Fruit fly (Drosophila melanogaster) whole organism, embryonic: ENCODE data around the gene TyrRII.

Experiments
- ATbp ChIP-seq: fragments of 200-800 bp; sonication (Bioruptor generic); optimal IDR thresholded peaks from 2 replicates; lab custom pipeline; 2017; ENCODE audit warnings: missing biosample characterization, mild to moderate bottlenecking, missing genetic modification characterization, missing genetic modification reagents
- Atf3 ChIP-seq: fragments of 200-800 bp; sonication (Bioruptor generic); optimal IDR thresholded peaks from 3 replicates; lab custom pipeline; 2016; ENCODE audit warnings: missing biosample characterization, missing genetic modification characterization
- Awh ChIP-seq: fragments of 200-800 bp; sonication (Bioruptor generic); IDR thresholded peaks from 2 replicates; pipeline ENCODE4, ENCODE4 v1.3.6; 2022; ENCODE audit warnings: missing biosample characterization, missing genetic modification characterization
- Blimp-1 ChIP-seq: fragments of 200-800 bp; sonication (Bioruptor generic); optimal IDR thresholded peaks from 3 replicates; lab custom pipeline; 2018; ENCODE audit warnings: missing biosample characterization, missing genetic modification characterization, mild to moderate bottlenecking, moderate library complexity, missing genetic modification reagents
- CG10366 ChIP-seq: fragments of 200-800 bp; sonication (Bioruptor generic); IDR thresholded peaks from 2 replicates; pipeline ENCODE4 v1.3.6; 2022; ENCODE audit warnings: missing biosample characterization, missing genetic modification characterization
- CG10979 ChIP-seq: fragments of 200-800 bp; sonication (Bioruptor generic); optimal IDR thresholded peaks from 2 replicates; lab custom pipeline; 2018; ENCODE audit warnings: missing biosample characterization, mild to moderate bottlenecking, missing genetic modification characterization, moderate library complexity
- CG11695 ChIP-seq: fragments of 200-800 bp; sonication (Bioruptor generic); IDR thresholded peaks from 3 replicates; pipeline ENCODE4 v1.3.6; 2022; ENCODE audit warnings: missing biosample characterization, missing genetic modification characterization
- CG11696 ChIP-seq: fragments of 200-800 bp; sonication (Bioruptor generic); IDR thresholded peaks from 2 replicates; pipeline ENCODE4 v1.3.6; 2022; ENCODE audit warnings: missing biosample characterization, missing genetic modification characterization
- CG12942 ChIP-seq: fragments of 200-800 bp; sonication (Bioruptor generic); optimal IDR thresholded peaks from 3 replicates; lab custom pipeline; 2016; ENCODE audit warnings: missing biosample characterization, missing genetic modification characterization
- CG14710 ChIP-seq: fragments of 200-800 bp; sonication (Bioruptor generic); optimal IDR thresholded peaks from 3 replicates; lab custom pipeline; 2019; ENCODE audit warnings: missing biosample characterization, mild to moderate bottlenecking, missing genetic modification characterization, moderate library complexity
- CG15073 ChIP-seq: fragments of 200-800 bp; sonication (Bioruptor generic); optimal IDR thresholded peaks from 2 replicates; lab custom pipeline; 2016; ENCODE audit warnings: missing biosample characterization, missing genetic modification characterization
- CG1603 ChIP-seq: fragments of 200-800 bp; sonication (Bioruptor generic); optimal IDR thresholded peaks from 2 replicates; lab custom pipeline; 2019; ENCODE audit warnings: missing biosample characterization, mild to moderate bottlenecking, missing genetic modification characterization, moderate library complexity
- CG17328 ChIP-seq: fragments of 200-800 bp; sonication (Bioruptor generic); IDR thresholded peaks from 2 replicates; pipeline ENCODE4 v1.3.6; 2022; ENCODE audit warnings: missing biosample characterization, missing genetic modification characterization
- CG17612 ChIP-seq: fragments of 200-800 bp; sonication (Bioruptor generic); IDR thresholded peaks from 2 replicates; pipeline ENCODE4 v1.3.6; 2022; ENCODE audit warnings: missing biosample characterization, missing genetic modification characterization
- CG32767 ChIP-seq: fragments of 200-800 bp; sonication (Bioruptor generic); IDR thresholded peaks from 2 replicates; pipeline ENCODE4 v1.3.6; 2022; ENCODE audit warnings: missing biosample characterization, missing genetic modification characterization
- CG5180 ChIP-seq: fragments of 200-800 bp; sonication (Bioruptor generic); optimal IDR thresholded peaks from 3 replicates; lab custom pipeline; 2017; ENCODE audit warnings: missing biosample characterization, missing genetic modification characterization, mild to moderate bottlenecking, moderate library complexity, missing genetic modification reagents
- CG6683 ChIP-seq: fragments of 200-800 bp; sonication (Bioruptor generic); optimal IDR thresholded peaks from 2 replicates; lab custom pipeline; 2017; ENCODE audit warnings: missing biosample characterization, mild to moderate bottlenecking, missing genetic modification characterization, missing genetic modification reagents
- CG6689 ChIP-seq: fragments of 200-800 bp; sonication (Bioruptor generic); IDR thresholded peaks from 2 replicates; pipeline ENCODE4 v1.3.6; 2022; ENCODE audit warnings: missing biosample characterization, missing genetic modification characterization
- CG8290 ChIP-seq, 3 experiments: fragments of 200-800 bp; sonication (Bioruptor generic); optimal IDR thresholded peaks; 2 replicates each; lab custom pipeline; 2016 to 2019; ENCODE audit warnings: missing biosample characterization in 3 of 3, missing genetic modification characterization in 3 of 3, mild to moderate bottlenecking in 2 of 3, moderate library complexity in 1 of 3
- CG9817 ChIP-seq: fragments of 200-800 bp; sonication (Bioruptor generic); optimal IDR thresholded peaks from 2 replicates; lab custom pipeline; 2018; ENCODE audit warnings: missing biosample characterization, mild to moderate bottlenecking, missing genetic modification characterization, moderate library complexity
- CkIIα-i1 ChIP-seq: fragments of 200-800 bp; sonication (Bioruptor generic); IDR thresholded peaks from 2 replicates; pipeline ENCODE4 v1.3.6; 2022; ENCODE audit warnings: missing biosample characterization, missing genetic modification characterization
- Dip3 ChIP-seq: fragments of 200-800 bp; sonication (Bioruptor generic); optimal IDR thresholded peaks from 3 replicates; lab custom pipeline; 2016; ENCODE audit warnings: missing biosample characterization, missing genetic modification characterization
- Dll ChIP-seq: fragments of 200-800 bp; sonication (Bioruptor generic); IDR thresholded peaks from 4 replicates; pipeline ENCODE4 v1.3.6; 2022; ENCODE audit warnings: missing biosample characterization, missing genetic modification characterization; ENCODE audit not compliant: partially characterized antibody
- Gug ChIP-seq: fragments of 200-800 bp; sonication (Bioruptor generic); IDR thresholded peaks from 4 replicates; pipeline ENCODE4 v1.3.6; 2022; ENCODE audit warnings: missing biosample characterization, missing genetic modification characterization
- Max ChIP-seq: fragments of 200-800 bp; sonication (Bioruptor generic); optimal IDR thresholded peaks from 2 replicates; lab custom pipeline; 2016; ENCODE audit warnings: missing biosample characterization, mild to moderate bottlenecking, missing genetic modification characterization
- Med ChIP-seq: fragments of 200-800 bp; sonication (Bioruptor generic); peaks from one replicate; lab custom pipeline; 2016; ENCODE audit warnings: missing biosample characterization, missing genetic modification characterization, mild to moderate bottlenecking, inconsistent platforms, moderate library complexity
- NFAT ChIP-seq: fragments of 200-800 bp; sonication (Bioruptor generic); IDR thresholded peaks from 2 replicates; pipeline ENCODE4 v1.3.6; 2022; ENCODE audit warnings: missing biosample characterization, missing genetic modification characterization
- Ptx1 ChIP-seq: fragments of 200-800 bp; sonication (Bioruptor generic); IDR thresholded peaks from 2 replicates; pipeline ENCODE4 v1.3.6; 2022; ENCODE audit warnings: missing biosample characterization, missing genetic modification characterization
- Scr ChIP-seq: fragments of 200-800 bp; sonication (Bioruptor generic); IDR thresholded peaks from 2 replicates; pipeline ENCODE4 v1.3.6; 2022; ENCODE audit warnings: missing biosample characterization, missing genetic modification characterization; ENCODE audit not compliant: partially characterized antibody
- Xrp1 ChIP-seq: fragments of 200-800 bp; sonication (Bioruptor generic); IDR thresholded peaks from 2 replicates; pipeline ENCODE4 v1.3.6; 2022; ENCODE audit warnings: missing biosample characterization, missing genetic modification characterization
- ara ChIP-seq: fragments of 200-800 bp; sonication (Bioruptor generic); IDR thresholded peaks from 2 replicates; pipeline ENCODE4 v1.3.6; 2022; ENCODE audit warnings: missing biosample characterization, missing genetic modification characterization
- bsh ChIP-seq, 2 experiments: fragments of 200-800 bp; sonication (Bioruptor generic); optimal IDR thresholded peaks; 2 replicates each; lab custom pipeline; 2017 to 2018; ENCODE audit warnings: mild to moderate bottlenecking in 2 of 2, missing biosample characterization in 2 of 2, missing genetic modification characterization in 2 of 2, moderate library complexity in 1 of 2
- cas ChIP-seq: fragments of 200-800 bp; sonication (Bioruptor generic); IDR thresholded peaks from 2 replicates; pipeline ENCODE4 v1.3.6; 2022; ENCODE audit warnings: missing biosample characterization, missing genetic modification characterization
- chif ChIP-seq, 2 experiments: fragments of 200-800 bp; sonication (Bioruptor generic); optimal IDR thresholded peaks; 3 replicates each; lab custom pipeline; 2016; ENCODE audit warnings: missing biosample characterization in 2 of 2, missing genetic modification characterization in 2 of 2
- gsb ChIP-seq: fragments of 200-800 bp; sonication (Bioruptor generic); IDR thresholded peaks from 2 replicates; pipeline ENCODE4 v1.3.6; 2022; ENCODE audit warnings: missing biosample characterization, missing genetic modification characterization
- lmd ChIP-seq: fragments of 200-800 bp; sonication (Bioruptor generic); IDR thresholded peaks from 2 replicates; pipeline ENCODE4 v1.3.6; 2022; ENCODE audit warnings: missing biosample characterization, missing genetic modification characterization
- pan ChIP-seq, 4 experiments: fragments of >200 bp in 3 of 4; fragments of 200-800 bp in 1 of 4; sonication (Bioruptor generic) in 1 of 4; optimal IDR thresholded peaks in 3 of 4; IDR thresholded peaks in 1 of 4; 2 replicates each; pipeline versions ENCODE4 v1.3.6 to Lab custom; 2017 to 2022; ENCODE audit warnings: missing biosample characterization in 2 of 4, missing genetic modification characterization in 2 of 4, mixed read lengths in 1 of 4
- peb ChIP-seq: fragments of 200-800 bp; sonication (Bioruptor generic); IDR thresholded peaks from 2 replicates; pipeline ENCODE4 v1.3.6; 2022; ENCODE audit warnings: missing biosample characterization, missing genetic modification characterization
- pros ChIP-seq: fragments of 200-800 bp; sonication (Bioruptor generic); optimal IDR thresholded peaks from 3 replicates; lab custom pipeline; 2019; ENCODE audit warnings: missing biosample characterization, mild to moderate bottlenecking, missing genetic modification characterization, moderate library complexity
- seq ChIP-seq: fragments of 200-800 bp; sonication (Bioruptor generic); IDR thresholded peaks from 2 replicates; pipeline ENCODE4 v1.3.6; 2022; ENCODE audit warnings: missing biosample characterization, missing genetic modification characterization
- sisA ChIP-seq: fragments of 200-800 bp; sonication (Bioruptor generic); IDR thresholded peaks from 2 replicates; pipeline ENCODE4 v1.3.6; 2022; ENCODE audit warnings: missing biosample characterization, missing genetic modification characterization
- slbo ChIP-seq: fragments of 200-800 bp; sonication (Bioruptor generic); IDR thresholded peaks from 2 replicates; pipeline ENCODE4 v1.3.6; 2022; ENCODE audit warnings: missing biosample characterization, missing genetic modification characterization
- stwl ChIP-seq: fragments of 200-800 bp; sonication (Bioruptor generic); optimal IDR thresholded peaks from 3 replicates; lab custom pipeline; 2018; ENCODE audit warnings: missing biosample characterization, mild to moderate bottlenecking, missing genetic modification characterization, moderate library complexity
- tin ChIP-seq: fragments of 200-800 bp; sonication (Bioruptor generic); optimal IDR thresholded peaks from 3 replicates; lab custom pipeline; 2016; ENCODE audit warnings: missing biosample characterization, missing genetic modification characterization
- tx ChIP-seq: fragments of 200-800 bp; sonication (Bioruptor generic); optimal IDR thresholded peaks from 2 replicates; lab custom pipeline; 2016; ENCODE audit warnings: missing biosample characterization, missing genetic modification characterization
- vvl ChIP-seq: fragments of 200-800 bp; sonication (Bioruptor generic); IDR thresholded peaks from 2 replicates; pipeline ENCODE4 v1.3.6; 2022; ENCODE audit warnings: missing biosample characterization, missing genetic modification characterization
- zfh1 ChIP-seq: fragments of 200-800 bp; sonication (Bioruptor generic); IDR thresholded peaks from 3 replicates; pipeline ENCODE4 v1.3.6; 2022; ENCODE audit warnings: missing biosample characterization, missing genetic modification characterization
- zfh2 ChIP-seq: fragments of 200-800 bp; sonication (Bioruptor generic); optimal IDR thresholded peaks from 2 replicates; lab custom pipeline; 2016; ENCODE audit warnings: missing biosample characterization, missing genetic modification characterization

TyrRII gene

DNA sequence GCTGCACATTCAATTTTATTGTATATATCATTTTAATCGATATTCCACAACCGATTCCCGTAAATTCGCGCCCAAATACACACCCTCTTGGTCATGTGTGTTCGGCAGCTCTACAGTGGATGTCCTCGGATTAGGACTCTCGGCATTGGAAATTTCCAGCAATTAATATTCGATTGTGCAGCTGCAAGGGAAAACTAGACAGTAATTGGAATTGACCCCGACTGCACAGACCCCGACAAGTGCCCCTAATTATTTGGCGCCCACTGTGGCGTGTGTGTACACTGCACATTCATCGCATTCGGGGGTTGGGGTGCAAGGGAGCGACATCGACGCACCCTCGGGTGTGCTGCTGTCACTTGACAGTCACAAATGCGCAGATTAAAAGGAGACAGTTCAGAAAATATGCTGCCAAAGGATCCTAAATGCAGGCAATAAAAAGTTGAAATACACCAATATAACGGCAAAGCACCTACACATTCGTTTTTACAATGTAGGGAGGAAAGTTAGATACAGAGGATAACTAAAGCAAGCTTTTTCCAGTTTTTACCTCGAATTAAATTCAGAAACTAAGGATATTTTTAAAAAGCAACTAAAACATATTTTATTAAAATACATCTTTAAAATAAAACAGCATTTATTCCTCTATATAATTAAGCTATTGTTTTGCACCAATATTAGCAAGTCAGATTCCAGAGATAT is 27.5 kb upstream of the TyrRII start (continued):
- peak; percentile 24 for TF ChIP-seq CG15073 (GFP tag; lab: Kevin White, UChicago)
- TF ChIP-seq ara = no peak
- TF ChIP-seq CG11696 (GFP tag; lab: Robert Waterston, UW) = peak; percentile 85
- TF ChIP-seq Atf3 (GFP tag; lab: Kevin White, UChicago) = no peak
- TF ChIP-seq CG32767 (GFP tag; lab: Robert Waterston, UW) = 0 out of 2 replicates have a peak, but pooled peaks have one; percentile 40
- TF ChIP-seq gsb = no peak
- no peak for TF ChIP-seq CG9817 (tag; lab: Kevin White, UChicago)
- no peak for TF ChIP-seq CG6683 (GFP tag; lab: Kevin White, UChicago)
- no peak for TF ChIP-seq CG5180 (GFP tag; lab: Kevin White, UChicago)
- peak; percentile 35 for TF ChIP-seq CG1603 (tag; lab: Kevin White, UChicago)
- TF ChIP-seq NFAT (GFP tag; lab: Robert Waterston, UW) = no peak
- TF ChIP-seq CG10979 (tag; lab: Kevin White, UChicago) = peak; percentile 6
- peak; percentile 10; the same call in 1 of the 2 replicates for TF ChIP-seq Ptx1
- TF ChIP-seq CG10366 = 0 out of 2 replicates have a peak, but pooled peaks have one; percentile 23
- peak in 1 of 2 experiments; percentile 12 for TF ChIP-seq chif (GFP tag; optimal IDR thresholded peaks at IDR 0.05; lab: Kevin White, UChicago)
- no peak for TF ChIP-seq zfh2 (GFP tag; lab: Kevin White, UChicago)
- TF ChIP-seq CG14710 (tag; lab: Kevin White, UChicago) = no peak
- peak; percentile 45; the same call in 1 of the 2 replicates for TF ChIP-seq Awh (GFP tag; lab: Robert Waterston, UW)
- no peak for TF ChIP-seq CG6689 (GFP tag; lab: Robert Waterston, UW)
- no peak for TF ChIP-seq Dip3 (GFP tag; lab: Kevin White, UChicago)
- TF ChIP-seq peb = no peak
- peak; percentile 62 for TF ChIP-seq Med (GFP tag; lab: Kevin White, UChicago)
- TF ChIP-seq CG17612 = no peak
- TF ChIP-seq CG11695 (GFP tag; lab: Robert Waterston, UW) = peak; percentile 35; the same call in 1 of the 3 replicates
- TF ChIP-seq Dll (GFP tag; lab: Robert Waterston, UW) = no peak
- TF ChIP-seq CG17328 (GFP tag; lab: Robert Waterston, UW) = 0 out of 2 replicates have a peak, but pooled peaks have one; percentile 13
- TF ChIP-seq Blimp-1 (GFP tag; lab: Kevin White, UChicago) = no peak
- TF ChIP-seq seq (GFP tag; lab: Robert Waterston, UW) = 0 out of 2 replicates have a peak, but pooled peaks have one; percentile 15
- TF ChIP-seq CG8290 (GFP tag; optimal IDR thresholded peaks at IDR 0.05; lab: Kevin White, UChicago) = no peak
- peak in 1 of 2 experiments; percentile 18 for TF ChIP-seq CG8290 (tag; optimal IDR thresholded peaks at IDR 0.05; lab: Kevin White, UChicago)
- TF ChIP-seq pan (optimal IDR thresholded peaks at IDR 0.05; lab: Kevin White, UChicago) = no peak
- peak in 1 of 2 experiments; percentile 33 for TF ChIP-seq pan (GFP tag; optimal IDR thresholded peaks at IDR 0.05 in 1 of 2, IDR thresholded peaks at IDR 0.05 in 1 of 2)
- TF ChIP-seq zfh1 (GFP tag; lab: Robert Waterston, UW) = 0 out of 3 replicates have a peak, but pooled peaks have one; percentile 47
- TF ChIP-seq Xrp1 (GFP tag; lab: Robert Waterston, UW) = 0 out of 2 replicates have a peak, but pooled peaks have one; percentile 21
- no peak for TF ChIP-seq Scr (GFP tag; lab: Robert Waterston, UW)
- TF ChIP-seq ATbp (GFP tag; lab: Kevin White, UChicago) = no peak
- TF ChIP-seq vvl (GFP tag; lab: Robert Waterston, UW) = peak; percentile 28; the same call in 1 of the 2 replicates
- TF ChIP-seq stwl (tag; lab: Kevin White, UChicago) = no peak
- TF ChIP-seq CG12942 (GFP tag; lab: Kevin White, UChicago) = no peak
- TF ChIP-seq slbo (GFP tag; lab: Robert Waterston, UW) = 0 out of 2 replicates have a peak, but pooled peaks have one; percentile 20
- TF ChIP-seq Max (GFP tag; lab: Kevin White, UChicago) = no peak
- 0 out of 2 replicates have a peak, but pooled peaks have one; percentile 19 for TF ChIP-seq lmd (GFP tag; lab: Robert Waterston, UW)
- TF ChIP-seq tin = peak; percentile 18
- peak; percentile 23; the same call in 2 of the 4 replicates for TF ChIP-seq Gug (GFP tag; lab: Robert Waterston, UW)
- TF ChIP-seq bsh (GFP tag; optimal IDR thresholded peaks at IDR 0.05; lab: Kevin White, UChicago) = peak in 1 of 2 experiments; percentile 23
- TF ChIP-seq sisA (GFP tag; lab: Robert Waterston, UW) = peak; percentile 22; the same call in 1 of the 2 replicates
- peak; percentile 56 for TF ChIP-seq pros
- no peak for TF ChIP-seq tx
- TF ChIP-seq cas (GFP tag; lab: Robert Waterston, UW) = no peak
- no peak for TF ChIP-seq CkIIα-i1 (GFP tag; lab: Robert Waterston, UW)
